Fruit fly (Drosophila melanogaster): ENCODE results near the gene Sarm.
A peak's percentile ranks its signal among the peaks of the same experiment; 100 is the strongest.

Gene Sarm

dm6 chr3L:8041461-8042110, 22.1 kb upstream of the Sarm start:
- TF ChIP-seq stwl (tag; optimal IDR thresholded peaks at IDR 0.05) (no peak), grn (GFP tag; optimal IDR thresholded peaks at IDR 0.05) (no peak), CG14710 (tag; optimal IDR thresholded peaks at IDR 0.05) (peak; percentile 5), wek (GFP tag; optimal IDR thresholded peaks at IDR 0.05) (no peak), sr (GFP tag; IDR thresholded peaks at IDR 0.05) (no peak; the same call in 2 of the 3 replicates), hkb (optimal IDR thresholded peaks at IDR 0.05) (no peak), hkb (GFP tag; IDR thresholded peaks at IDR 0.05) (peak; percentile 66), scrt (GFP tag; optimal IDR thresholded peaks at IDR 0.05) (peak; percentile 1), lbe (GFP tag; optimal IDR thresholded peaks at IDR 0.05) (no peak), CG3838 (GFP tag; optimal IDR thresholded peaks at IDR 0.05) (no peak), aop (GFP tag; IDR thresholded peaks at IDR 0.05) (no peak), NC2β (GFP tag; optimal IDR thresholded peaks at IDR 0.05) (no peak), CG3995 (GFP tag; optimal IDR thresholded peaks at IDR 0.05) (no peak), Pdp1 (GFP tag; optimal IDR thresholded peaks at IDR 0.05) (peak in 1 of 2 experiments; percentile 38), org-1 (GFP tag; optimal IDR thresholded peaks at IDR 0.05) (no peak), CG6654 (GFP tag; optimal IDR thresholded peaks at IDR 0.05) (no peak), insv (GFP tag; optimal IDR thresholded peaks at IDR 0.05) (no peak), MESR4 (GFP tag; optimal IDR thresholded peaks at IDR 0.05) (no peak), CG12942 (GFP tag; optimal IDR thresholded peaks at IDR 0.05) (peak; percentile 4), CG7556 (GFP tag; optimal IDR thresholded peaks at IDR 0.05) (no peak), CG30403 (GFP tag; optimal IDR thresholded peaks at IDR 0.05) (no peak), tgo (GFP tag; IDR thresholded peaks at IDR 0.05) (no peak; the same call in 2 of the 3 replicates), otp (GFP tag; IDR thresholded peaks at IDR 0.05) (no peak), inv (GFP tag; IDR thresholded peaks at IDR 0.05; ENCODE audit: partially characterized antibody) (no peak), tx (GFP tag; optimal IDR thresholded peaks at IDR 0.05) (no peak), tap (tag; optimal IDR thresholded peaks at IDR 0.05) (peak; percentile 25), gfzf (GFP tag; optimal IDR thresholded peaks at IDR 0.05) (no peak), CG4360 (GFP tag; IDR thresholded peaks at IDR 0.05) (peak; percentile 72), Hmr (GFP tag; optimal IDR thresholded peaks at IDR 0.05) (no peak), row (GFP tag; IDR thresholded peaks at IDR 0.05) (peak; percentile 47), CG13775 (GFP tag; optimal IDR thresholded peaks at IDR 0.05) (no peak), Dip2 (GFP tag; IDR thresholded peaks at IDR 0.05) (no peak), HHEX (GFP tag; optimal IDR thresholded peaks at IDR 0.05) (peak; percentile 23), bsh (GFP tag; optimal IDR thresholded peaks at IDR 0.05) (peak in 1 of 2 experiments; percentile 1), PHDP (tag; optimal IDR thresholded peaks at IDR 0.05) (no peak), so (GFP tag; IDR thresholded peaks at IDR 0.05) (0 out of 3 replicates have a peak, but pooled peaks have one; percentile 47), CG16779 (GFP tag; IDR thresholded peaks at IDR 0.05) (no peak), Myb (GFP tag; optimal IDR thresholded peaks at IDR 0.05) (no peak), Spps (tag; optimal IDR thresholded peaks at IDR 0.05) (no peak), onecut (GFP tag; IDR thresholded peaks at IDR 0.05) (no peak), da (GFP tag; optimal IDR thresholded peaks at IDR 0.05) (no peak), Ets97D (GFP tag; optimal IDR thresholded peaks at IDR 0.05) (no peak), hb (GFP tag; IDR thresholded peaks at IDR 0.05; ENCODE audit: partially characterized antibody) (no peak), CG4707 (GFP tag; optimal IDR thresholded peaks at IDR 0.05) (no peak), CG11085 (GFP tag; IDR thresholded peaks at IDR 0.05) (no peak), Sox102F (GFP tag; optimal IDR thresholded peaks at IDR 0.05) (peak; percentile 51), BtbVII (GFP tag; optimal IDR thresholded peaks at IDR 0.05) (no peak), H2.0 (GFP tag; IDR thresholded peaks at IDR 0.05) (no peak), CG3847 (GFP tag; IDR thresholded peaks at IDR 0.05) (no peak), exex (tag; optimal IDR thresholded peaks at IDR 0.05) (no peak), Mes4 (GFP tag; optimal IDR thresholded peaks at IDR 0.05) (no peak)

Data from whole organism, embryonic.